Fruit fly (Drosophila melanogaster) whole organism, embryonic: ENCODE data around the gene CG31404.
A peak's percentile ranks its signal among the peaks of the same experiment; 100 is the strongest.

Experiments
- B-H2 ChIP-seq: fragments of 200-800 bp; sonication (Bioruptor generic); optimal IDR thresholded peaks from 2 replicates; lab custom pipeline; 2018; ENCODE audit warnings: missing biosample characterization, mild to moderate bottlenecking, missing genetic modification characterization
- CG1024 ChIP-seq: fragments of 200-800 bp; sonication (Bioruptor generic); IDR thresholded peaks from 2 replicates; pipeline ENCODE4 v1.3.6; 2022; ENCODE audit warnings: missing biosample characterization, missing genetic modification characterization
- CG10431 ChIP-seq: fragments of 200-800 bp; sonication (Bioruptor generic); optimal IDR thresholded peaks from 3 replicates; lab custom pipeline; 2018; ENCODE audit warnings: missing biosample characterization, mild to moderate bottlenecking, missing genetic modification characterization
- CG11398 ChIP-seq: fragments of 200-800 bp; sonication (Bioruptor generic); optimal IDR thresholded peaks from 2 replicates; lab custom pipeline; 2016; ENCODE audit warnings: missing biosample characterization, missing genetic modification characterization
- CG1233 ChIP-seq: fragments of 200-800 bp; sonication (Bioruptor generic); optimal IDR thresholded peaks from 4 replicates; lab custom pipeline; 2018; ENCODE audit warnings: missing biosample characterization, mild to moderate bottlenecking, missing genetic modification characterization
- CG17328 ChIP-seq: fragments of 200-800 bp; sonication (Bioruptor generic); IDR thresholded peaks from 2 replicates; pipeline ENCODE4 v1.3.6; 2022; ENCODE audit warnings: missing biosample characterization, missing genetic modification characterization
- CG17359 ChIP-seq: fragments of 200-800 bp; sonication (Bioruptor generic); optimal IDR thresholded peaks from 3 replicates; lab custom pipeline; 2018; ENCODE audit warnings: missing biosample characterization, mild to moderate bottlenecking, missing genetic modification characterization, moderate library complexity
- CG17361 ChIP-seq: fragments of 200-800 bp; sonication (Bioruptor generic); IDR thresholded peaks from 3 replicates; pipeline ENCODE4 v1.3.6; 2022; ENCODE audit warnings: missing biosample characterization, missing genetic modification characterization
- CG4360 ChIP-seq: fragments of 200-800 bp; sonication (Bioruptor generic); IDR thresholded peaks from 2 replicates; pipeline ENCODE4 v1.3.6; 2022; ENCODE audit warnings: missing biosample characterization, missing genetic modification characterization
- CG4617 ChIP-seq: fragments of 200-800 bp; sonication (Bioruptor generic); optimal IDR thresholded peaks from 3 replicates; lab custom pipeline; 2016; ENCODE audit warnings: missing biosample characterization, missing genetic modification characterization, borderline replicate concordance
- CG6254 ChIP-seq: fragments of 200-800 bp; sonication (Bioruptor generic); optimal IDR thresholded peaks from 3 replicates; lab custom pipeline; 2017; ENCODE audit warnings: mild to moderate bottlenecking, missing biosample characterization, missing genetic modification reagents, missing genetic modification characterization
- CG6791 ChIP-seq: fragments of 200-800 bp; sonication (Bioruptor generic); IDR thresholded peaks from 3 replicates; pipeline ENCODE4 v1.3.6; 2022; ENCODE audit warnings: missing biosample characterization, missing genetic modification characterization; ENCODE audit not compliant: partially characterized antibody
- CG9797 ChIP-seq: fragments of 200-800 bp; sonication (Bioruptor generic); optimal IDR thresholded peaks from 3 replicates; lab custom pipeline; 2018; ENCODE audit warnings: missing biosample characterization, mild to moderate bottlenecking, missing genetic modification characterization
- CG9876 ChIP-seq: fragments of 200-800 bp; sonication (Bioruptor generic); optimal IDR thresholded peaks from 2 replicates; lab custom pipeline; 2016; ENCODE audit warnings: missing biosample characterization, missing genetic modification characterization
- D19A ChIP-seq: fragments of 200-800 bp; optimal IDR thresholded peaks from 3 replicates; lab custom pipeline; 2019; ENCODE audit warnings: missing biosample characterization, mild to moderate bottlenecking, missing genetic modification characterization, moderate library complexity
- Dfd ChIP-seq, 2 experiments: fragments of >200 bp; optimal IDR thresholded peaks; 2 replicates each; lab custom pipeline; 2017; ENCODE audit warnings: missing biosample characterization in 2 of 2, missing genetic modification characterization in 2 of 2
- Ets65A ChIP-seq: fragments of 200-800 bp; sonication (Bioruptor generic); peaks from one replicate; lab custom pipeline; 2016; ENCODE audit warnings: missing biosample characterization, missing genetic modification characterization
- Fer2 ChIP-seq: fragments of 200-800 bp; sonication (Bioruptor generic); optimal IDR thresholded peaks from 2 replicates; lab custom pipeline; 2018; ENCODE audit warnings: missing biosample characterization, mild to moderate bottlenecking, missing genetic modification characterization, moderate library complexity
- HLH4C ChIP-seq: fragments of 200-800 bp; sonication (Bioruptor generic); IDR thresholded peaks from 3 replicates; pipeline ENCODE4 v1.3.6; 2022; ENCODE audit warnings: missing biosample characterization, missing genetic modification characterization; ENCODE audit not compliant: partially characterized antibody
- HLHmδ ChIP-seq: fragments of 200-800 bp; sonication (Bioruptor generic); optimal IDR thresholded peaks from 2 replicates; lab custom pipeline; 2018; ENCODE audit warnings: missing biosample characterization, mild to moderate bottlenecking, missing genetic modification characterization, moderate library complexity
- Hmr ChIP-seq: fragments of 200-800 bp; sonication (Bioruptor generic); optimal IDR thresholded peaks from 3 replicates; lab custom pipeline; 2017; ENCODE audit warnings: mild to moderate bottlenecking, missing biosample characterization, missing genetic modification reagents, missing genetic modification characterization
- Hr51 ChIP-seq, 2 experiments: fragments of 200-800 bp; sonication (Bioruptor generic); optimal IDR thresholded peaks; 2 replicates in 1 of 2; 3 replicates in 1 of 2; lab custom pipeline; 2016 to 2018; ENCODE audit warnings: missing biosample characterization in 2 of 2, missing genetic modification characterization in 2 of 2, mild to moderate bottlenecking in 1 of 2, moderate library complexity in 1 of 2
- Lhr ChIP-seq: fragments of 200-800 bp; sonication (Bioruptor generic); optimal IDR thresholded peaks from 3 replicates; lab custom pipeline; 2017; ENCODE audit warnings: mild to moderate bottlenecking, missing biosample characterization, missing genetic modification reagents, missing genetic modification characterization
- Med ChIP-seq: fragments of 200-800 bp; sonication (Bioruptor generic); peaks from one replicate; lab custom pipeline; 2016; ENCODE audit warnings: missing biosample characterization, missing genetic modification characterization, mild to moderate bottlenecking, inconsistent platforms, moderate library complexity
- Neu2 ChIP-seq: fragments of 200-800 bp; sonication (Bioruptor generic); optimal IDR thresholded peaks from 3 replicates; lab custom pipeline; 2016; ENCODE audit warnings: missing biosample characterization, missing genetic modification characterization, borderline replicate concordance
- Rfx ChIP-seq: fragments of 200-800 bp; sonication (Bioruptor generic); IDR thresholded peaks from 2 replicates; pipeline ENCODE4 v1.3.6; 2022; ENCODE audit warnings: missing biosample characterization, missing genetic modification characterization
- Side ChIP-seq: fragments of 200-800 bp; sonication (Bioruptor generic); optimal IDR thresholded peaks from 2 replicates; lab custom pipeline; 2016; ENCODE audit warnings: missing biosample characterization, missing genetic modification characterization
- Sox102F ChIP-seq: fragments of 200-800 bp; sonication (Bioruptor generic); optimal IDR thresholded peaks from 2 replicates; lab custom pipeline; 2018; ENCODE audit warnings: missing biosample characterization, mild to moderate bottlenecking, missing genetic modification characterization, moderate library complexity
- Ssrp ChIP-seq: fragments of 200-800 bp; sonication (Bioruptor generic); optimal IDR thresholded peaks from 2 replicates; lab custom pipeline; 2018; ENCODE audit warnings: missing biosample characterization, mild to moderate bottlenecking, missing genetic modification characterization, moderate library complexity
- ap ChIP-seq: fragments of 200-800 bp; sonication (Bioruptor generic); IDR thresholded peaks from 2 replicates; pipeline ENCODE4 v1.3.6; 2022; ENCODE audit warnings: missing biosample characterization, missing genetic modification characterization
- ase ChIP-seq: fragments of 200-800 bp; sonication (Bioruptor generic); IDR thresholded peaks from 3 replicates; pipeline ENCODE4 v1.3.6; 2022; ENCODE audit warnings: missing biosample characterization, missing genetic modification characterization
- ash1 ChIP-seq: fragments of 200-800 bp; sonication (Bioruptor generic); optimal IDR thresholded peaks from 2 replicates; lab custom pipeline; 2018; ENCODE audit warnings: missing biosample characterization, mild to moderate bottlenecking, missing genetic modification characterization
- bowl ChIP-seq: fragments of 200-800 bp; sonication (Bioruptor generic); IDR thresholded peaks from 2 replicates; pipeline ENCODE4 v1.3.6; 2022; ENCODE audit warnings: missing biosample characterization, missing genetic modification characterization
- cad ChIP-seq: fragments of >200 bp; optimal IDR thresholded peaks from 2 replicates; lab custom pipeline; 2017; ENCODE audit warnings: missing biosample characterization, missing genetic modification characterization
- crol ChIP-seq: fragments of 200-800 bp; sonication (Bioruptor generic); IDR thresholded peaks from 2 replicates; pipeline ENCODE4 v1.3.6; 2022; ENCODE audit warnings: missing biosample characterization, missing genetic modification characterization
- disco-r ChIP-seq: fragments of 200-800 bp; sonication (Bioruptor generic); optimal IDR thresholded peaks from 2 replicates; lab custom pipeline; 2016; ENCODE audit warnings: missing biosample characterization, missing genetic modification characterization
- dm ChIP-seq: fragments of 200-800 bp; sonication (Bioruptor generic); optimal IDR thresholded peaks from 3 replicates; lab custom pipeline; 2016; ENCODE audit warnings: missing biosample characterization, missing genetic modification characterization
- dmrt11E ChIP-seq: fragments of 200-800 bp; sonication (Bioruptor generic); optimal IDR thresholded peaks from 3 replicates; lab custom pipeline; 2018; ENCODE audit warnings: missing biosample characterization, mild to moderate bottlenecking, missing genetic modification characterization, moderate library complexity
- ewg ChIP-seq: fragments of 200-800 bp; sonication (Bioruptor generic); optimal IDR thresholded peaks from 3 replicates; lab custom pipeline; 2017; ENCODE audit warnings: mild to moderate bottlenecking, missing biosample characterization, missing genetic modification reagents, missing genetic modification characterization
- fd102C ChIP-seq: fragments of 200-800 bp; sonication (Bioruptor generic); optimal IDR thresholded peaks from 2 replicates; lab custom pipeline; 2018; ENCODE audit warnings: missing biosample characterization, mild to moderate bottlenecking, missing genetic modification characterization, moderate library complexity
- jing ChIP-seq: fragments of 200-800 bp; sonication (Bioruptor generic); optimal IDR thresholded peaks from 2 replicates; lab custom pipeline; 2018; ENCODE audit warnings: missing biosample characterization, mild to moderate bottlenecking, missing genetic modification characterization
- kay ChIP-seq: fragments of 200-800 bp; sonication (Bioruptor generic); optimal IDR thresholded peaks from 2 replicates; lab custom pipeline; 2016; ENCODE audit warnings: missing biosample characterization, missing genetic modification characterization
- org-1 ChIP-seq: fragments of 200-800 bp; sonication (Bioruptor generic); optimal IDR thresholded peaks from 2 replicates; lab custom pipeline; 2017; ENCODE audit warnings: missing biosample characterization, missing genetic modification characterization
- pfk ChIP-seq: fragments of 200-800 bp; sonication (Bioruptor generic); optimal IDR thresholded peaks from 2 replicates; lab custom pipeline; 2018; ENCODE audit warnings: missing biosample characterization, mild to moderate bottlenecking, missing genetic modification characterization, moderate library complexity
- phol ChIP-seq: fragments of 200-800 bp; sonication (Bioruptor generic); optimal IDR thresholded peaks from 3 replicates; lab custom pipeline; 2018; ENCODE audit warnings: missing biosample characterization, mild to moderate bottlenecking, missing genetic modification characterization, moderate library complexity
- pros ChIP-seq: fragments of 200-800 bp; sonication (Bioruptor generic); optimal IDR thresholded peaks from 3 replicates; lab custom pipeline; 2019; ENCODE audit warnings: missing biosample characterization, mild to moderate bottlenecking, missing genetic modification characterization, moderate library complexity
- sens-2 ChIP-seq: fragments of 200-800 bp; sonication (Bioruptor generic); IDR thresholded peaks from 2 replicates; pipeline ENCODE4 v1.3.6; 2022; ENCODE audit warnings: missing biosample characterization, missing genetic modification characterization
- sug ChIP-seq: fragments of 200-800 bp; optimal IDR thresholded peaks from 2 replicates; lab custom pipeline; 2019; ENCODE audit warnings: missing biosample characterization, mild to moderate bottlenecking, missing genetic modification characterization, moderate library complexity
- trem ChIP-seq: fragments of 200-800 bp; optimal IDR thresholded peaks from 3 replicates; lab custom pipeline; 2019; ENCODE audit warnings: missing biosample characterization, mild to moderate bottlenecking, missing genetic modification characterization, moderate library complexity
- zen ChIP-seq: fragments of 200-800 bp; sonication (Bioruptor generic); optimal IDR thresholded peaks from 3 replicates; lab custom pipeline; 2018; ENCODE audit warnings: missing biosample characterization, mild to moderate bottlenecking, missing genetic modification characterization, moderate library complexity

CG31404 gene

DNA sequence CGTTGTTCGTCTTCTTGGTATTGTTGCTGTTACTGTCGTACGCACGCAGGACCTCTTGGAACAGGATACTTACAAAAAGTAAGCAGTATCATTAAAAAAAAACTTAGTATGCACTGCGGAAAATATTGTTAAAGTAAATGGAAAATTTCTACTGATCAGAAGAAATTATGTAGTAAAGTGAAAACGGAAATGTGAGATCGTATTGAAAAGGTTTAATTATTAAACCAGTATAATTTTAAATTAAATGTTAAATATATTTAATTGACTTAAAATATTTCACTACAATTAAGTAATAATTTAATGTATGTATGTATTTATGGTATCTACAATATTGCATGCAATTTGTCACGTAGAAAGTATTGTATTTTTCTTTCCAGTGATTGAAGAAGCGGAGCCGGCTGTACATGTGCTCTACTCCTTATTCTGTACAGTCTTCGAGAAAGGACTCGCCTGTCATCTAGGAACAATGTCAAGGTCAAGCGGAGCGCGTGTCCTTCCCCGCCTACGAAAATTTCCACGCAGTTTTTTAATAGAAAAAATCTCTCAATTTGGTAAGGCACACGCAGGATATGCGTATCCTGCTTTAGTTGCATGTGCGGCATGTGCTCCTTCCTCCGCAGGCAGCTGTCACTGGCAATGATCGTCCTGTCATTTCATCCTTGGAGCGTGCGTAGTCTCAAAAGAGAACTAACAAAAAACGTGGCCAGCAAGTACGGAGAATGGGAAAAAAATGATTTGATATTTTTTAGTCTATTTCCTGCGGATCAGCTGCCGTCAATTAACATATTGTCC, 32.1 kb downstream of the CG31404 start (continued):
- TF ChIP-seq phol (peak; percentile 12), Dfd (GFP tag; optimal IDR thresholded peaks at IDR 0.05; lab: Kevin White, UChicago) (no peak), CG1233 (no peak), CG4617 (GFP tag; lab: Kevin White, UChicago) (no peak), dm (GFP tag; lab: Kevin White, UChicago) (no peak), HLH4C (GFP tag; lab: Robert Waterston, UW) (no peak), ash1 (no peak), Lhr (GFP tag; lab: Kevin White, UChicago) (no peak), cad (GFP tag; lab: Kevin White, UChicago) (no peak), CG10431 (no peak), Med (no peak), trem (peak; percentile 18), Side (GFP tag; lab: Kevin White, UChicago) (no peak), org-1 (GFP tag; lab: Kevin White, UChicago) (no peak), pros (GFP tag; lab: Kevin White, UChicago) (no peak), sug (tag; lab: Kevin White, UChicago) (no peak), CG17361 (GFP tag; lab: Robert Waterston, UW) (peak; percentile 50; the same call in 2 of the 3 replicates), kay (GFP tag; lab: Kevin White, UChicago) (no peak), sens-2 (GFP tag; lab: Robert Waterston, UW) (no peak), ap (GFP tag; lab: Robert Waterston, UW) (no peak), D19A (tag; lab: Kevin White, UChicago) (no peak), bowl (no peak), disco-r (GFP tag; lab: Kevin White, UChicago) (no peak), Sox102F (GFP tag; lab: Kevin White, UChicago) (no peak), Hr51 (GFP tag; optimal IDR thresholded peaks at IDR 0.05; lab: Kevin White, UChicago) (no peak), CG6254 (no peak), CG4360 (GFP tag; lab: Robert Waterston, UW) (no peak), CG17359 (tag; lab: Kevin White, UChicago) (no peak), ewg (GFP tag; lab: Kevin White, UChicago) (no peak), crol (GFP tag; lab: Robert Waterston, UW) (no peak), Ets65A (GFP tag; lab: Kevin White, UChicago) (no peak), Ssrp (tag; lab: Kevin White, UChicago) (no peak), CG6791 (no peak), CG1024 (GFP tag; lab: Robert Waterston, UW) (no peak), Rfx (no peak), CG9876 (no peak), Fer2 (no peak), HLHmδ (GFP tag; lab: Kevin White, UChicago) (no peak), CG17328 (no peak), dmrt11E (peak; percentile 69), ase (no peak), CG9797 (no peak), jing (no peak), pfk (no peak), CG11398 (no peak), Hmr (GFP tag; lab: Kevin White, UChicago) (no peak), Neu2 (GFP tag; lab: Kevin White, UChicago) (no peak), fd102C (GFP tag; lab: Kevin White, UChicago) (no peak), zen (peak; percentile 85), B-H2 (GFP tag; lab: Kevin White, UChicago) (no peak)
